Worm (Caenorhabditis elegans): ENCODE data around the gene paf-2.

DNA sequence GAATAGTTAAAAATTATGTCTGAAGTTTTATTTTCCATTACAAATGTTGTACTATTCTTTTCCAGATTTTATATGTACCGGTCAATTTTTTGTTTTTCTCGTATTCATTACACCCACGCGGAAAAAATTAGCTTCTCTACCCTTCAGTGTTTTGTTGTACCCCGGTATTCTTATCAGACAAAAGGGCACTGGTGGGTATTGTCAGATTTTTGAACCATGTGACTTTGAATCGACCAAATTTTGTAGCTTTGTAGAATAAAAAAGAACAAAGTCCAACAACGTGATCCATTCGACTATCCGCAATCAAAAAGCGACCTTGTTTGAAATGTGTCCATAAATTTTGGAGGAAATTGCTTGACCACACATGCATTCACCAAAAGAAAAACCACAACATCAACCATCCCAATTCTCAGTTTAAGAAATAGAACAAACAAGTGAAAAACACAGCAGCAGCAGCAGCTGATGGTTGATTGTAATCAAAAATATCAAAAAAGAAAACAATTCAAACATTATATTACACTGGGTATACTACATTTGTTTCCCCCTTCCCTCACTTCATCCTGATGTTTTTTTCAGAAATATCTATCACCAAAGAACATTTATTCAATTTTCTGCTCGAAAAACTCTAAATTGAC, 52.9 kb downstream of the paf-2 start:
- TF ChIP-seq snpc-4 (tag; optimal IDR thresholded peaks at IDR 0.05) (no peak), pha-4 (tag; optimal IDR thresholded peaks at IDR 0.05) (no peak), nhr-237 (tag; optimal IDR thresholded peaks at IDR 0.05) (no peak), hlh-1 (tag; optimal IDR thresholded peaks at IDR 0.05) (no peak), elt-1 (tag; optimal IDR thresholded peaks at IDR 0.05; ENCODE audit: borderline replicate concordance, insufficient read depth) (no peak), elt-3 (tag; optimal IDR thresholded peaks at IDR 0.05) (no peak), nhr-76 (tag; optimal IDR thresholded peaks at IDR 0.05) (no peak)

Data from whole organism, mixed stage, embryonic.